Worm (Caenorhabditis elegans) whole organism, L2 larva: Measurements from ENCODE around the gene Y110A2AL.1.

Experiments
- C34F6.9 ChIP-seq: fragments of 150-350 bp; optimal IDR thresholded peaks from 2 replicates; lab custom pipeline; 2014; ENCODE audit warnings: missing biosample characterization, missing genetic modification characterization
- F13H6.1 ChIP-seq: sonication (generic microtip); optimal IDR thresholded peaks from 2 replicates; lab custom pipeline; 2016; ENCODE audit warnings: missing genetic modification characterization, missing compliant biosample characterization
- R02D3.7 ChIP-seq: fragments of 150-350 bp; optimal IDR thresholded peaks from 2 replicates; lab custom pipeline; 2014; ENCODE audit warnings: missing biosample characterization, missing genetic modification characterization
- alr-1 ChIP-seq: fragments of 150-350 bp; optimal IDR thresholded peaks from 2 replicates; lab custom pipeline; 2014; ENCODE audit warnings: missing biosample characterization, missing genetic modification characterization
- aly-2 ChIP-seq: fragments of 150-350 bp; optimal IDR thresholded peaks from 2 replicates; lab custom pipeline; 2014; ENCODE audit warnings: missing biosample characterization, missing genetic modification characterization
- ama-1 ChIP-seq: fragments of 150-350 bp; optimal IDR thresholded peaks from 2 replicates; lab custom pipeline; 2018; ENCODE audit warnings: inconsistent platforms
- blmp-1 ChIP-seq: sonication (generic microtip); optimal IDR thresholded peaks from 2 replicates; lab custom pipeline; 2017; ENCODE audit warnings: missing genetic modification characterization, mild to moderate bottlenecking, missing compliant biosample characterization, antibody characterized with exemption, moderate library complexity; ENCODE audit not compliant: insufficient read depth
- ceh-16 ChIP-seq: fragments of 150-350 bp; optimal IDR thresholded peaks from 2 replicates; lab custom pipeline; 2014; ENCODE audit warnings: missing biosample characterization, missing genetic modification characterization
- ceh-82 ChIP-seq: fragments of 150-350 bp; optimal IDR thresholded peaks from 2 replicates; lab custom pipeline; 2014; ENCODE audit warnings: missing biosample characterization, missing genetic modification characterization
- dmd-4 ChIP-seq: sonication (generic microtip); optimal IDR thresholded peaks from 2 replicates; lab custom pipeline; 2017; ENCODE audit warnings: missing biosample characterization, missing genetic modification characterization
- egl-27 ChIP-seq: sonication (generic microtip); optimal IDR thresholded peaks from 3 replicates; lab custom pipeline; 2017; ENCODE audit warnings: missing biosample characterization, missing genetic modification reagents, missing genetic modification characterization
- elt-1 ChIP-seq: fragments of 150-350 bp; optimal IDR thresholded peaks from 2 replicates; lab custom pipeline; 2014; ENCODE audit warnings: missing biosample characterization, missing genetic modification characterization
- fos-1 ChIP-seq: fragments of 150-350 bp; optimal IDR thresholded peaks from 2 replicates; lab custom pipeline; 2014; ENCODE audit warnings: missing biosample characterization, missing genetic modification characterization
- gmeb-1 ChIP-seq: fragments of 150-350 bp; optimal IDR thresholded peaks from 2 replicates; lab custom pipeline; 2014; ENCODE audit warnings: missing biosample characterization, missing genetic modification characterization
- lin-11 ChIP-seq: fragments of 150-350 bp; sonication (generic microtip); optimal IDR thresholded peaks from 2 replicates; lab custom pipeline; 2014; ENCODE audit warnings: missing biosample characterization, missing genetic modification characterization, inconsistent platforms, mixed read lengths
- lin-13 ChIP-seq: fragments of 150-350 bp; optimal IDR thresholded peaks from 2 replicates; lab custom pipeline; 2014; ENCODE audit warnings: missing biosample characterization, missing genetic modification reagents, missing genetic modification characterization
- lin-39 ChIP-seq: fragments of 150-350 bp; optimal IDR thresholded peaks from 2 replicates; lab custom pipeline; 2014; ENCODE audit warnings: missing biosample characterization, missing genetic modification reagents, missing genetic modification characterization
- lsy-2 ChIP-seq, 2 experiments: fragments of 150-350 bp in 1 of 2; sonication (generic microtip) in 1 of 2; optimal IDR thresholded peaks; 2 replicates each; lab custom pipeline; 2014 to 2017; ENCODE audit warnings: missing biosample characterization in 2 of 2, missing genetic modification characterization in 2 of 2
- mab-5 ChIP-seq: fragments of 150-350 bp; optimal IDR thresholded peaks from 2 replicates; lab custom pipeline; 2014; ENCODE audit warnings: missing biosample characterization, missing genetic modification characterization
- mbf-1 ChIP-seq: sonication (generic microtip); optimal IDR thresholded peaks from 2 replicates; lab custom pipeline; 2017; ENCODE audit warnings: missing biosample characterization, missing genetic modification characterization
- mdl-1 ChIP-seq, 2 experiments: fragments of 150-350 bp in 1 of 2; sonication (generic microtip) in 1 of 2; optimal IDR thresholded peaks; 2 replicates each; lab custom pipeline; 2017; ENCODE audit warnings: missing biosample characterization in 2 of 2, missing genetic modification characterization in 2 of 2
- nhr-10 ChIP-seq: sonication (generic microtip); optimal IDR thresholded peaks from 2 replicates; lab custom pipeline; 2017; ENCODE audit warnings: missing biosample characterization, missing genetic modification characterization
- nhr-11 ChIP-seq: fragments of 150-350 bp; optimal IDR thresholded peaks from 2 replicates; lab custom pipeline; 2014; ENCODE audit warnings: missing biosample characterization, missing genetic modification characterization
- nhr-12 ChIP-seq: fragments of 150-350 bp; optimal IDR thresholded peaks from 2 replicates; lab custom pipeline; 2014; ENCODE audit warnings: missing biosample characterization, missing genetic modification characterization
- nhr-129 ChIP-seq: fragments of 150-350 bp; optimal IDR thresholded peaks from 2 replicates; lab custom pipeline; 2014; ENCODE audit warnings: missing biosample characterization, missing genetic modification characterization
- nhr-21 ChIP-seq: fragments of 150-350 bp; optimal IDR thresholded peaks from 2 replicates; lab custom pipeline; 2014; ENCODE audit warnings: missing biosample characterization, missing genetic modification characterization
- nhr-23 ChIP-seq: fragments of 150-350 bp; optimal IDR thresholded peaks from 2 replicates; lab custom pipeline; 2014; ENCODE audit warnings: missing biosample characterization, missing genetic modification reagents, missing genetic modification characterization
- nhr-237 ChIP-seq: fragments of 150-350 bp; optimal IDR thresholded peaks from 2 replicates; lab custom pipeline; 2014; ENCODE audit warnings: missing biosample characterization, missing genetic modification characterization
- nhr-25 ChIP-seq: fragments of 150-350 bp; sonication (generic microtip); optimal IDR thresholded peaks from 3 replicates; lab custom pipeline; 2014; ENCODE audit warnings: missing biosample characterization, missing genetic modification characterization
- nhr-6 ChIP-seq: fragments of 150-350 bp; optimal IDR thresholded peaks from 2 replicates; lab custom pipeline; 2014; ENCODE audit warnings: missing biosample characterization, missing genetic modification characterization
- peb-1 ChIP-seq: fragments of 150-350 bp; optimal IDR thresholded peaks from 2 replicates; lab custom pipeline; 2014; ENCODE audit warnings: missing biosample characterization, missing genetic modification characterization
- sem-4 ChIP-seq: fragments of 150-350 bp; optimal IDR thresholded peaks from 2 replicates; lab custom pipeline; 2014; ENCODE audit warnings: missing biosample characterization, missing genetic modification reagents, missing genetic modification characterization
- skn-1 ChIP-seq: sonication (generic microtip); optimal IDR thresholded peaks from 2 replicates; lab custom pipeline; 2017; ENCODE audit warnings: missing biosample characterization, missing genetic modification characterization
- sma-3 ChIP-seq: sonication (generic microtip); optimal IDR thresholded peaks from 2 replicates; lab custom pipeline; 2016; ENCODE audit warnings: missing genetic modification reagents, missing genetic modification characterization, missing compliant biosample characterization
- sma-9 ChIP-seq, 2 experiments: fragments of 150-350 bp in 1 of 2; sonication (generic microtip) in 1 of 2; optimal IDR thresholded peaks; 2 replicates each; lab custom pipeline; 2014 to 2016; ENCODE audit warnings: missing genetic modification characterization in 2 of 2, mild to moderate bottlenecking in 1 of 2, missing biosample characterization in 1 of 2, missing compliant biosample characterization in 1 of 2, missing genetic modification reagents in 1 of 2, moderate library complexity in 1 of 2
- unc-39 ChIP-seq: fragments of 150-350 bp; optimal IDR thresholded peaks from 2 replicates; lab custom pipeline; 2014; ENCODE audit warnings: missing biosample characterization, missing genetic modification characterization
- unc-55 ChIP-seq: fragments of 150-350 bp; sonication (generic microtip); optimal IDR thresholded peaks from 3 replicates; lab custom pipeline; 2014; ENCODE audit warnings: missing biosample characterization, missing genetic modification reagents, missing genetic modification characterization
- zag-1 ChIP-seq: fragments of 150-350 bp; optimal IDR thresholded peaks from 2 replicates; lab custom pipeline; 2014; ENCODE audit warnings: missing biosample characterization, missing genetic modification characterization
- ztf-1 ChIP-seq: fragments of 200-800 bp; sonication (Bioruptor generic); conservative IDR thresholded peaks from 2 replicates; pipeline ENCODE4 v1.3.6; 2022; ENCODE audit warnings: missing genetic modification characterization, missing compliant biosample characterization
- ztf-11 ChIP-seq: sonication (generic microtip); optimal IDR thresholded peaks from 2 replicates; lab custom pipeline; 2017; ENCODE audit warnings: missing biosample characterization, missing genetic modification characterization
- ztf-4 ChIP-seq: fragments of 150-350 bp; optimal IDR thresholded peaks from 2 replicates; lab custom pipeline; 2014; ENCODE audit warnings: missing biosample characterization, missing genetic modification characterization

The Y110A2AL.1 gene

ce11 chrII:2856114-2856513 lies 18.8 kb upstream of the Y110A2AL.1 start:
- no peak for TF ChIP-seq R02D3.7 (tag; lab: Kevin White, UChicago)
- TF ChIP-seq fos-1 (tag; lab: Kevin White, UChicago): peak; percentile 7
- no peak for TF ChIP-seq lin-11 (tag; lab: Kevin White, UChicago)

- TF ChIP-seq ceh-82 (tag; lab: Kevin White, UChicago) (no peak), mdl-1 (tag; optimal IDR thresholded peaks at IDR 0.05; lab: Kevin White, UChicago) (no peak), ztf-4 (no peak), nhr-237 (tag; lab: Kevin White, UChicago) (no peak), C34F6.9 (tag; lab: Kevin White, UChicago) (no peak), sma-3 (no peak), nhr-25 (tag; lab: Kevin White, UChicago) (peak; percentile 67), aly-2 (tag; lab: Kevin White, UChicago) (no peak), ztf-11 (no peak), nhr-11 (no peak), alr-1 (tag; lab: Kevin White, UChicago) (no peak), ama-1 (lab: Kevin White, UChicago) (no peak), mbf-1 (tag; lab: Kevin White, UChicago) (no peak), nhr-21 (tag; lab: Kevin White, UChicago) (peak; percentile 35), lin-39 (tag; lab: Kevin White, UChicago) (no peak), nhr-10 (no peak), mab-5 (tag; lab: Kevin White, UChicago) (no peak), nhr-6 (no peak), sma-9 (GFP tag; optimal IDR thresholded peaks at IDR 0.05; lab: Kevin White, UChicago) (peak; percentile 8), sma-9 (tag; optimal IDR thresholded peaks at IDR 0.05; lab: Kevin White, UChicago) (no peak), lin-13 (GFP tag; lab: Kevin White, UChicago) (no peak), gmeb-1 (tag; lab: Kevin White, UChicago) (no peak), unc-55 (no peak), R02D3.7 (tag; lab: Kevin White, UChicago) (no peak), elt-1 (tag; lab: Kevin White, UChicago) (no peak), zag-1 (tag; lab: Kevin White, UChicago) (no peak), ztf-1 (no peak), dmd-4 (tag; lab: Kevin White, UChicago) (no peak), skn-1 (tag; lab: Kevin White, UChicago) (no peak), F13H6.1 (tag; lab: Kevin White, UChicago) (no peak), nhr-23 (tag; lab: Kevin White, UChicago) (no peak), unc-39 (tag; lab: Kevin White, UChicago) (no peak), nhr-129 (tag; lab: Kevin White, UChicago) (no peak), egl-27 (tag; lab: Kevin White, UChicago) (no peak), ceh-16 (tag; lab: Kevin White, UChicago) (peak; percentile 53), nhr-12 (no peak), sem-4 (tag; lab: Kevin White, UChicago) (no peak), blmp-1 (tag; lab: Kevin White, UChicago) (peak; percentile 6)
Observed at ce11 chrII:2857559-2857958, 17.3 kb upstream of the Y110A2AL.1 start.

ce11 chrII:2858851-2859250 lies 16.1 kb upstream of the Y110A2AL.1 start:
- TF ChIP-seq sma-9 (GFP tag; optimal IDR thresholded peaks at IDR 0.05; lab: Kevin White, UChicago) (peak; percentile 20), sma-9 (tag; optimal IDR thresholded peaks at IDR 0.05; lab: Kevin White, UChicago) (no peak), fos-1 (tag; lab: Kevin White, UChicago) (no peak)

ce11 chrII:2859315-2859714 lies 15.6 kb upstream of the Y110A2AL.1 start:
- no peak for TF ChIP-seq mdl-1 (tag; optimal IDR thresholded peaks at IDR 0.05; lab: Kevin White, UChicago)
- TF ChIP-seq alr-1 (tag; lab: Kevin White, UChicago): no peak
- no peak for TF ChIP-seq sem-4 (tag; lab: Kevin White, UChicago)
- no peak for TF ChIP-seq lsy-2 (tag; optimal IDR thresholded peaks at IDR 0.05; lab: Kevin White, UChicago)
- TF ChIP-seq nhr-129 (tag; lab: Kevin White, UChicago): no peak
- no peak for TF ChIP-seq ceh-16 (tag; lab: Kevin White, UChicago)
- no peak for TF ChIP-seq aly-2 (tag; lab: Kevin White, UChicago)
- no peak for TF ChIP-seq peb-1 (tag; lab: Kevin White, UChicago)
- no peak for TF ChIP-seq nhr-21 (tag; lab: Kevin White, UChicago)
- no peak for TF ChIP-seq lin-13 (GFP tag; lab: Kevin White, UChicago)
- TF ChIP-seq F13H6.1 (tag; lab: Kevin White, UChicago): no peak
